In genomic region chrIV:3725845-3726244, ce11 we compare ENCODE assay signal across 2 worm cellular contexts.
TF ChIP-seq lines count a peak whose summit lies in the region.

Gene smgl-2 (plus strand): TSS chrIV:3726164.

TF ChIP-seq in whole organism, L2 larva, 48 proteins besides CTCF, POLR2A, EP300 and RAD21 (continued from another document):
- no peak for TF ChIP-seq ztf-4 (tag; optimal IDR thresholded peaks at IDR 0.05; lab: Kevin White, UChicago)
- no peak for TF ChIP-seq mdl-1 (tag; optimal IDR thresholded peaks at IDR 0.05; lab: Kevin White, UChicago)
- TF ChIP-seq crh-2 (tag; optimal IDR thresholded peaks at IDR 0.05; lab: Kevin White, UChicago): peak; percentile 79
- no peak for TF ChIP-seq nhr-11 (tag; optimal IDR thresholded peaks at IDR 0.05; lab: Kevin White, UChicago)
- TF ChIP-seq lin-39 (tag; optimal IDR thresholded peaks at IDR 0.05; lab: Kevin White, UChicago): no peak
- TF ChIP-seq lin-11 (tag; optimal IDR thresholded peaks at IDR 0.05; lab: Kevin White, UChicago): peak; percentile 27
- peak; percentile 52 for TF ChIP-seq fos-1 (tag; optimal IDR thresholded peaks at IDR 0.05; lab: Kevin White, UChicago)
- no peak for TF ChIP-seq aly-2 (tag; optimal IDR thresholded peaks at IDR 0.05; lab: Kevin White, UChicago)
- peak; percentile 85 for TF ChIP-seq unc-55 (GFP tag; optimal IDR thresholded peaks at IDR 0.05; lab: Kevin White, UChicago)
- TF ChIP-seq mbf-1 (tag; optimal IDR thresholded peaks at IDR 0.05; lab: Kevin White, UChicago): no peak
- no peak for TF ChIP-seq nhr-12 (tag; optimal IDR thresholded peaks at IDR 0.05; lab: Kevin White, UChicago)
- TF ChIP-seq nhr-237 (tag; optimal IDR thresholded peaks at IDR 0.05; lab: Kevin White, UChicago): no peak
- TF ChIP-seq sma-9 (GFP tag; optimal IDR thresholded peaks at IDR 0.05; lab: Kevin White, UChicago): no peak
- no peak for TF ChIP-seq sma-9 (tag; optimal IDR thresholded peaks at IDR 0.05; lab: Kevin White, UChicago)
- no peak for TF ChIP-seq egl-27 (tag; optimal IDR thresholded peaks at IDR 0.05; lab: Kevin White, UChicago)
- no peak for TF ChIP-seq elt-1 (tag; optimal IDR thresholded peaks at IDR 0.05; lab: Kevin White, UChicago)
- no peak for TF ChIP-seq zag-1 (tag; optimal IDR thresholded peaks at IDR 0.05; lab: Kevin White, UChicago)
- TF ChIP-seq ZK546.5 (tag; optimal IDR thresholded peaks at IDR 0.05; lab: Kevin White, UChicago): no peak
- TF ChIP-seq nhr-129 (tag; optimal IDR thresholded peaks at IDR 0.05; lab: Kevin White, UChicago): peak; percentile 23
- peak; percentile 54 for TF ChIP-seq snpc-4 (tag; optimal IDR thresholded peaks at IDR 0.05; lab: Kevin White, UChicago)
- peak; percentile 69 for TF ChIP-seq mab-5 (tag; optimal IDR thresholded peaks at IDR 0.05; lab: Kevin White, UChicago)
- peak; percentile 61 for TF ChIP-seq nhr-25 (tag; optimal IDR thresholded peaks at IDR 0.05; lab: Kevin White, UChicago)
- TF ChIP-seq lsy-2 (tag; optimal IDR thresholded peaks at IDR 0.05; lab: Kevin White, UChicago): peak; percentile 83 to 89
- TF ChIP-seq ama-1 (optimal IDR thresholded peaks at IDR 0.05; lab: Kevin White, UChicago): peak; percentile 31

TF ChIP-seq in whole organism, L4 larva, 104 proteins besides CTCF, POLR2A, EP300 and RAD21 (continued from another document):
- TF ChIP-seq daf-19 (GFP tag; conservative IDR thresholded peaks at IDR 0.05; lab: Robert Waterston, UW) (no peak), aha-1 (tag; lab: Kevin White, UChicago) (no peak), dpl-1 (GFP tag; optimal IDR thresholded peaks at IDR 0.05; lab: Kevin White, UChicago) (peak; percentile 86), hmg-1.1 (GFP tag; IDR thresholded peaks at IDR 0.05; lab: Robert Waterston, UW) (peak; percentile 43), hif-1 (tag; optimal IDR thresholded peaks at IDR 0.05; lab: Kevin White, UChicago) (peak in 1 of 2 experiments; percentile 0), hlh-30 (tag; optimal IDR thresholded peaks at IDR 0.05; lab: Kevin White, UChicago; ENCODE audit: insufficient read depth) (peak; percentile 68), lin-13 (GFP tag; optimal IDR thresholded peaks at IDR 0.05; lab: Kevin White, UChicago) (peak; percentile 37), fkh-10 (GFP tag; optimal IDR thresholded peaks at IDR 0.05; lab: Kevin White, UChicago) (no peak), nhr-77 (tag; optimal IDR thresholded peaks at IDR 0.05; lab: Kevin White, UChicago) (peak; percentile 10), mes-2 (tag; optimal IDR thresholded peaks at IDR 0.05; lab: Kevin White, UChicago; ENCODE audit: poor library complexity, severe bottlenecking) (peak; percentile 80), dmd-8 (GFP tag; IDR thresholded peaks at IDR 0.05; lab: Robert Waterston, UW) (no peak), T20F7.1 (GFP tag; optimal IDR thresholded peaks at IDR 0.05; lab: Kevin White, UChicago) (no peak), pha-4 (GFP tag; IDR thresholded peaks at IDR 0.05; lab: Robert Waterston, UW) (0 out of 2 replicates have a peak, but pooled peaks have one; percentile 12), pha-4 (tag; optimal IDR thresholded peaks at IDR 0.05; lab: Kevin White, UChicago) (no peak), lin-38 (GFP tag; IDR thresholded peaks at IDR 0.05; lab: Robert Waterston, UW) (peak; percentile 80)
